Worm (Caenorhabditis elegans): ENCODE measurements around the gene nas-6.

Gene nas-6

ce11 chrIV:17467825-17468224 lies 22.8 kb downstream of the nas-6 start:
- TF ChIP-seq R02D3.7 (tag; optimal IDR thresholded peaks at IDR 0.05) = no peak
- TF ChIP-seq pha-4 (tag; optimal IDR thresholded peaks at IDR 0.05) = peak; percentile 51
- TF ChIP-seq snpc-4 (tag; optimal IDR thresholded peaks at IDR 0.05) = peak; percentile 8
- no peak for TF ChIP-seq ZK546.5 (tag; optimal IDR thresholded peaks at IDR 0.05)
- TF ChIP-seq unc-39 (tag; optimal IDR thresholded peaks at IDR 0.05) = no peak
- no peak for TF ChIP-seq egl-27 (tag; optimal IDR thresholded peaks at IDR 0.05)

- TF ChIP-seq nhr-11 (tag; optimal IDR thresholded peaks at IDR 0.05) (no peak), pqm-1 (tag; optimal IDR thresholded peaks at IDR 0.05) (peak; percentile 95), elt-2 (tag; optimal IDR thresholded peaks at IDR 0.05) (peak; percentile 95)
Observed at ce11 chrIV:17467325-17467724, 23.3 kb downstream of the nas-6 start, which contains the start of gene elo-2. TSS of gene elo-2 (minus strand) at chrIV:17467408.

DNA sequence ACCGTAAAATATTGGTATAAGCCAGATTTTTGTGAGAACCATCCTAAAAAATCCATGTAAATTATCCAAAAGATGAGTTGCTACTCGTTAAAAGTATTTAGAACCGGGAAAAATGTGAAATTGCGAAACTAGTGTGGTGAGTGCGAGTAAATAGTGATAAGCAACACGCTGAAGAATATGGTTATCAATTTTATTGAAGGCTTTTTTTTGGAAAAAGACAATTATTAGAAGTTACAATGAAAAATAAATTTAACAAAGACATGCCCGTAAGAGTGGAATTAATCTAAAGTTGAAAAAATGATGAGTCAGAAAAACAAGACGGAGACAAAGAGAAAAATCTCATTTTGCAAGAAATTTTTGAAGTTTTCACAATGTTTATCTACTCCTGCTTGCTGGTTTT lies 24.7 kb downstream of the nas-6 start, which contains the start of gene F11E6.6:
Gene F11E6.6, minus strand, starts transcription at position 101 of the 400 bp plus-strand sequence.
- TF ChIP-seq nhr-23 (tag; optimal IDR thresholded peaks at IDR 0.05) = no peak
- TF ChIP-seq pqm-1 (tag; optimal IDR thresholded peaks at IDR 0.05) = peak; percentile 21
- TF ChIP-seq mml-1 (tag; optimal IDR thresholded peaks at IDR 0.05) = no peak
- peak; percentile 38 for TF ChIP-seq elt-2 (tag; optimal IDR thresholded peaks at IDR 0.05)
- peak; percentile 27 for TF ChIP-seq pha-4 (tag; optimal IDR thresholded peaks at IDR 0.05)
- no peak for TF ChIP-seq nhr-12 (tag; optimal IDR thresholded peaks at IDR 0.05)
- no peak for TF ChIP-seq fkh-2 (tag; optimal IDR thresholded peaks at IDR 0.05)
- TF ChIP-seq jun-1 (tag; optimal IDR thresholded peaks at IDR 0.05) = no peak
- TF ChIP-seq elt-1 (tag; optimal IDR thresholded peaks at IDR 0.05) = no peak

- TF ChIP-seq ztf-11 (tag; optimal IDR thresholded peaks at IDR 0.05) (no peak), R02D3.7 (tag; optimal IDR thresholded peaks at IDR 0.05) (no peak), fkh-10 (GFP tag; optimal IDR thresholded peaks at IDR 0.05) (no peak), nhr-28 (tag; optimal IDR thresholded peaks at IDR 0.05) (no peak), nhr-23 (tag; optimal IDR thresholded peaks at IDR 0.05) (no peak), zag-1 (tag; optimal IDR thresholded peaks at IDR 0.05) (no peak), nhr-25 (tag; optimal IDR thresholded peaks at IDR 0.05) (no peak), lin-39 (tag; optimal IDR thresholded peaks at IDR 0.05) (no peak), ZK546.5 (tag; optimal IDR thresholded peaks at IDR 0.05) (no peak), ceh-82 (tag; optimal IDR thresholded peaks at IDR 0.05) (no peak)
Observed at ce11 chrIV:17463108-17463608, 27.4 kb downstream of the nas-6 start, which contains the start of gene F11E6.10. TSS of gene F11E6.10 (minus strand) at chrIV:17463158.

ce11 chrIV:17461222-17461707 lies 29.3 kb downstream of the nas-6 start, which contains the start of gene rif-1.1:
TSS of gene rif-1.1 (minus strand) at chrIV:17461272.
- TF ChIP-seq nhr-77 (tag; optimal IDR thresholded peaks at IDR 0.05) (no peak), nhr-25 (tag; optimal IDR thresholded peaks at IDR 0.05) (peak; percentile 10), snpc-4 (tag; optimal IDR thresholded peaks at IDR 0.05) (no peak), lin-39 (tag; optimal IDR thresholded peaks at IDR 0.05) (peak; percentile 45), fos-1 (tag; optimal IDR thresholded peaks at IDR 0.05) (no peak), nhr-67 (tag; optimal IDR thresholded peaks at IDR 0.05) (no peak), unc-62 (GFP tag; optimal IDR thresholded peaks at IDR 0.05) (no peak), elt-2 (tag; optimal IDR thresholded peaks at IDR 0.05) (peak; percentile 36), nhr-11 (tag; optimal IDR thresholded peaks at IDR 0.05) (no peak), fkh-2 (tag; optimal IDR thresholded peaks at IDR 0.05) (no peak), ceh-82 (tag; optimal IDR thresholded peaks at IDR 0.05) (no peak), tbx-2 (tag; optimal IDR thresholded peaks at IDR 0.05) (no peak), nhr-12 (tag; optimal IDR thresholded peaks at IDR 0.05) (no peak), lsy-12 (tag; optimal IDR thresholded peaks at IDR 0.05) (no peak), ztf-11 (tag; optimal IDR thresholded peaks at IDR 0.05) (no peak), lin-15B (tag; optimal IDR thresholded peaks at IDR 0.05) (peak; percentile 27), skn-1 (tag; optimal IDR thresholded peaks at IDR 0.05) (no peak), nhr-28 (tag; optimal IDR thresholded peaks at IDR 0.05) (no peak), nhr-43 (tag; optimal IDR thresholded peaks at IDR 0.05; ENCODE audit: poor library complexity, severe bottlenecking) (no peak), mml-1 (tag; optimal IDR thresholded peaks at IDR 0.05) (no peak), elt-1 (tag; optimal IDR thresholded peaks at IDR 0.05) (no peak), jun-1 (tag; optimal IDR thresholded peaks at IDR 0.05) (no peak), ama-1 (optimal IDR thresholded peaks at IDR 0.05) (no peak), R02D3.7 (tag; optimal IDR thresholded peaks at IDR 0.05) (no peak), ztf-4 (tag; optimal IDR thresholded peaks at IDR 0.05) (no peak), aly-2 (tag; optimal IDR thresholded peaks at IDR 0.05) (no peak), ceh-28 (tag; optimal IDR thresholded peaks at IDR 0.05) (no peak), nhr-237 (tag; optimal IDR thresholded peaks at IDR 0.05) (no peak), ceh-9 (tag; optimal IDR thresholded peaks at IDR 0.05) (no peak), pha-4 (tag; optimal IDR thresholded peaks at IDR 0.05) (peak; percentile 92), nhr-76 (tag; optimal IDR thresholded peaks at IDR 0.05) (no peak), zag-1 (tag; optimal IDR thresholded peaks at IDR 0.05) (no peak), nfya-1 (tag; optimal IDR thresholded peaks at IDR 0.05; ENCODE audit: insufficient read depth) (peak; percentile 65), fkh-10 (GFP tag; optimal IDR thresholded peaks at IDR 0.05) (no peak), unc-39 (tag; optimal IDR thresholded peaks at IDR 0.05) (no peak), hmg-11 (tag; optimal IDR thresholded peaks at IDR 0.05) (no peak), egl-5 (tag; optimal IDR thresholded peaks at IDR 0.05) (no peak), mdl-1 (tag; optimal IDR thresholded peaks at IDR 0.05) (no peak), ZK546.5 (tag; optimal IDR thresholded peaks at IDR 0.05) (no peak), egl-27 (tag; optimal IDR thresholded peaks at IDR 0.05) (no peak)
